Worm (Caenorhabditis elegans) whole organism, L2 larva: ENCODE measurements around the gene lntl-1.
A peak's percentile ranks its signal among the peaks of the same experiment; 100 is the strongest.

ENCODE experiments used
- C34F6.9 ChIP-seq: fragments of 150-350 bp; optimal IDR thresholded peaks from 2 replicates; lab custom pipeline; 2014; ENCODE audit warnings: missing biosample characterization, missing genetic modification characterization
- F13H6.1 ChIP-seq: sonication (generic microtip); optimal IDR thresholded peaks from 2 replicates; lab custom pipeline; 2016; ENCODE audit warnings: missing genetic modification characterization, missing compliant biosample characterization
- R02D3.7 ChIP-seq: fragments of 150-350 bp; optimal IDR thresholded peaks from 2 replicates; lab custom pipeline; 2014; ENCODE audit warnings: missing biosample characterization, missing genetic modification characterization
- Y55F3AM.14 ChIP-seq: fragments of 200-800 bp; sonication (Bioruptor generic); optimal IDR thresholded peaks from 2 replicates; lab custom pipeline; 2018; ENCODE audit warnings: mild to moderate bottlenecking, missing genetic modification characterization, missing compliant biosample characterization
- ZK546.5 ChIP-seq: sonication (generic microtip); optimal IDR thresholded peaks from 2 replicates; lab custom pipeline; 2017; ENCODE audit warnings: missing biosample characterization, missing genetic modification characterization
- alr-1 ChIP-seq: fragments of 150-350 bp; optimal IDR thresholded peaks from 2 replicates; lab custom pipeline; 2014; ENCODE audit warnings: missing biosample characterization, missing genetic modification characterization
- aly-2 ChIP-seq: fragments of 150-350 bp; optimal IDR thresholded peaks from 2 replicates; lab custom pipeline; 2014; ENCODE audit warnings: missing biosample characterization, missing genetic modification characterization
- ama-1 ChIP-seq: fragments of 150-350 bp; optimal IDR thresholded peaks from 2 replicates; lab custom pipeline; 2018; ENCODE audit warnings: inconsistent platforms
- blmp-1 ChIP-seq: sonication (generic microtip); optimal IDR thresholded peaks from 2 replicates; lab custom pipeline; 2017; ENCODE audit warnings: missing genetic modification characterization, mild to moderate bottlenecking, missing compliant biosample characterization, antibody characterized with exemption, moderate library complexity; ENCODE audit not compliant: insufficient read depth
- ceh-16 ChIP-seq: fragments of 150-350 bp; optimal IDR thresholded peaks from 2 replicates; lab custom pipeline; 2014; ENCODE audit warnings: missing biosample characterization, missing genetic modification characterization
- ceh-82 ChIP-seq: fragments of 150-350 bp; optimal IDR thresholded peaks from 2 replicates; lab custom pipeline; 2014; ENCODE audit warnings: missing biosample characterization, missing genetic modification characterization
- crh-2 ChIP-seq: sonication (generic microtip); optimal IDR thresholded peaks from 2 replicates; lab custom pipeline; 2017; ENCODE audit warnings: missing biosample characterization, missing genetic modification characterization
- dmd-4 ChIP-seq: sonication (generic microtip); optimal IDR thresholded peaks from 2 replicates; lab custom pipeline; 2017; ENCODE audit warnings: missing biosample characterization, missing genetic modification characterization
- egl-27 ChIP-seq: sonication (generic microtip); optimal IDR thresholded peaks from 3 replicates; lab custom pipeline; 2017; ENCODE audit warnings: missing biosample characterization, missing genetic modification reagents, missing genetic modification characterization
- elt-1 ChIP-seq: fragments of 150-350 bp; optimal IDR thresholded peaks from 2 replicates; lab custom pipeline; 2014; ENCODE audit warnings: missing biosample characterization, missing genetic modification characterization
- elt-3 ChIP-seq: sonication (generic microtip); optimal IDR thresholded peaks from 2 replicates; lab custom pipeline; 2017; ENCODE audit warnings: missing biosample characterization, missing genetic modification characterization
- fos-1 ChIP-seq: fragments of 150-350 bp; optimal IDR thresholded peaks from 2 replicates; lab custom pipeline; 2014; ENCODE audit warnings: missing biosample characterization, missing genetic modification characterization
- gmeb-1 ChIP-seq: fragments of 150-350 bp; optimal IDR thresholded peaks from 2 replicates; lab custom pipeline; 2014; ENCODE audit warnings: missing biosample characterization, missing genetic modification characterization
- lin-11 ChIP-seq: fragments of 150-350 bp; sonication (generic microtip); optimal IDR thresholded peaks from 2 replicates; lab custom pipeline; 2014; ENCODE audit warnings: missing biosample characterization, missing genetic modification characterization, inconsistent platforms, mixed read lengths
- lin-13 ChIP-seq: fragments of 150-350 bp; optimal IDR thresholded peaks from 2 replicates; lab custom pipeline; 2014; ENCODE audit warnings: missing biosample characterization, missing genetic modification reagents, missing genetic modification characterization
- lin-39 ChIP-seq: fragments of 150-350 bp; optimal IDR thresholded peaks from 2 replicates; lab custom pipeline; 2014; ENCODE audit warnings: missing biosample characterization, missing genetic modification reagents, missing genetic modification characterization
- lsy-2 ChIP-seq, 2 experiments: fragments of 150-350 bp in 1 of 2; sonication (generic microtip) in 1 of 2; optimal IDR thresholded peaks; 2 replicates each; lab custom pipeline; 2014 to 2017; ENCODE audit warnings: missing biosample characterization in 2 of 2, missing genetic modification characterization in 2 of 2
- mab-5 ChIP-seq: fragments of 150-350 bp; optimal IDR thresholded peaks from 2 replicates; lab custom pipeline; 2014; ENCODE audit warnings: missing biosample characterization, missing genetic modification characterization
- mbf-1 ChIP-seq: sonication (generic microtip); optimal IDR thresholded peaks from 2 replicates; lab custom pipeline; 2017; ENCODE audit warnings: missing biosample characterization, missing genetic modification characterization
- mdl-1 ChIP-seq, 2 experiments: fragments of 150-350 bp in 1 of 2; sonication (generic microtip) in 1 of 2; optimal IDR thresholded peaks; 2 replicates each; lab custom pipeline; 2017; ENCODE audit warnings: missing biosample characterization in 2 of 2, missing genetic modification characterization in 2 of 2
- nhr-10 ChIP-seq: sonication (generic microtip); optimal IDR thresholded peaks from 2 replicates; lab custom pipeline; 2017; ENCODE audit warnings: missing biosample characterization, missing genetic modification characterization
- nhr-11 ChIP-seq: fragments of 150-350 bp; optimal IDR thresholded peaks from 2 replicates; lab custom pipeline; 2014; ENCODE audit warnings: missing biosample characterization, missing genetic modification characterization
- nhr-12 ChIP-seq: fragments of 150-350 bp; optimal IDR thresholded peaks from 2 replicates; lab custom pipeline; 2014; ENCODE audit warnings: missing biosample characterization, missing genetic modification characterization
- nhr-129 ChIP-seq: fragments of 150-350 bp; optimal IDR thresholded peaks from 2 replicates; lab custom pipeline; 2014; ENCODE audit warnings: missing biosample characterization, missing genetic modification characterization
- nhr-21 ChIP-seq: fragments of 150-350 bp; optimal IDR thresholded peaks from 2 replicates; lab custom pipeline; 2014; ENCODE audit warnings: missing biosample characterization, missing genetic modification characterization
- nhr-23 ChIP-seq: fragments of 150-350 bp; optimal IDR thresholded peaks from 2 replicates; lab custom pipeline; 2014; ENCODE audit warnings: missing biosample characterization, missing genetic modification reagents, missing genetic modification characterization
- nhr-237 ChIP-seq: fragments of 150-350 bp; optimal IDR thresholded peaks from 2 replicates; lab custom pipeline; 2014; ENCODE audit warnings: missing biosample characterization, missing genetic modification characterization
- nhr-25 ChIP-seq: fragments of 150-350 bp; sonication (generic microtip); optimal IDR thresholded peaks from 3 replicates; lab custom pipeline; 2014; ENCODE audit warnings: missing biosample characterization, missing genetic modification characterization
- nhr-6 ChIP-seq: fragments of 150-350 bp; optimal IDR thresholded peaks from 2 replicates; lab custom pipeline; 2014; ENCODE audit warnings: missing biosample characterization, missing genetic modification characterization
- nhr-77 ChIP-seq: fragments of 150-350 bp; optimal IDR thresholded peaks from 2 replicates; lab custom pipeline; 2014; ENCODE audit warnings: missing biosample characterization, missing genetic modification characterization
- peb-1 ChIP-seq: fragments of 150-350 bp; optimal IDR thresholded peaks from 2 replicates; lab custom pipeline; 2014; ENCODE audit warnings: missing biosample characterization, missing genetic modification characterization
- sem-4 ChIP-seq: fragments of 150-350 bp; optimal IDR thresholded peaks from 2 replicates; lab custom pipeline; 2014; ENCODE audit warnings: missing biosample characterization, missing genetic modification reagents, missing genetic modification characterization
- skn-1 ChIP-seq: sonication (generic microtip); optimal IDR thresholded peaks from 2 replicates; lab custom pipeline; 2017; ENCODE audit warnings: missing biosample characterization, missing genetic modification characterization
- sma-3 ChIP-seq: sonication (generic microtip); optimal IDR thresholded peaks from 2 replicates; lab custom pipeline; 2016; ENCODE audit warnings: missing genetic modification reagents, missing genetic modification characterization, missing compliant biosample characterization
- sma-9 ChIP-seq, 2 experiments: fragments of 150-350 bp in 1 of 2; sonication (generic microtip) in 1 of 2; optimal IDR thresholded peaks; 2 replicates each; lab custom pipeline; 2014 to 2016; ENCODE audit warnings: missing genetic modification characterization in 2 of 2, mild to moderate bottlenecking in 1 of 2, missing biosample characterization in 1 of 2, missing compliant biosample characterization in 1 of 2, missing genetic modification reagents in 1 of 2, moderate library complexity in 1 of 2
- snpc-4 ChIP-seq: fragments of 150-350 bp; optimal IDR thresholded peaks from 2 replicates; lab custom pipeline; 2014; ENCODE audit warnings: missing biosample characterization, missing genetic modification characterization
- unc-39 ChIP-seq: fragments of 150-350 bp; optimal IDR thresholded peaks from 2 replicates; lab custom pipeline; 2014; ENCODE audit warnings: missing biosample characterization, missing genetic modification characterization
- unc-55 ChIP-seq: fragments of 150-350 bp; sonication (generic microtip); optimal IDR thresholded peaks from 3 replicates; lab custom pipeline; 2014; ENCODE audit warnings: missing biosample characterization, missing genetic modification reagents, missing genetic modification characterization
- unc-62 ChIP-seq: fragments of 150-350 bp; optimal IDR thresholded peaks from 2 replicates; lab custom pipeline; 2014; ENCODE audit warnings: missing biosample characterization, missing genetic modification reagents, missing genetic modification characterization
- zag-1 ChIP-seq: fragments of 150-350 bp; optimal IDR thresholded peaks from 2 replicates; lab custom pipeline; 2014; ENCODE audit warnings: missing biosample characterization, missing genetic modification characterization
- ztf-1 ChIP-seq: fragments of 200-800 bp; sonication (Bioruptor generic); conservative IDR thresholded peaks from 2 replicates; pipeline ENCODE4 v1.3.6; 2022; ENCODE audit warnings: missing genetic modification characterization, missing compliant biosample characterization
- ztf-11 ChIP-seq: sonication (generic microtip); optimal IDR thresholded peaks from 2 replicates; lab custom pipeline; 2017; ENCODE audit warnings: missing biosample characterization, missing genetic modification characterization
- ztf-4 ChIP-seq: fragments of 150-350 bp; optimal IDR thresholded peaks from 2 replicates; lab custom pipeline; 2014; ENCODE audit warnings: missing biosample characterization, missing genetic modification characterization

The lntl-1 gene

DNA sequence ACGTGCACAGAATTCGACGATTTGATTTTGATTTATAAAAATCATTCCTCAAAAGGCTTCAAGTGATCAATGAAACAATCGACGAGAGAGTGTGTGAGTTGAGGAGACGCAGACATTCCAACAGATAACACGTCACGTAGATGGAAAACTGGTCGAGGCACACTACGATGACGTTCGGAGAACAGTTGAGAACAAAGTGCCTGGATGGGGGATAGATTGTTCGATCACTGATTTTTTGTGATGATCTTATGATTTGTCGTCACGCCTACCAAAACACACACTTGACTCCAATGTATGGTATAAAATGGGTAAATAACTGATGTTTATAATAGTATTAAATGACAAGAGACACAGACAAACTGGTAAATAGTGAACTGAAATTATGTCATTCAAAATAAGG is 28.6 kb downstream of the lntl-1 start (continued):
- TF ChIP-seq crh-2 (tag; lab: Kevin White, UChicago) = peak; percentile 71
- TF ChIP-seq lin-39 = no peak
- TF ChIP-seq lsy-2 (tag; optimal IDR thresholded peaks at IDR 0.05; lab: Kevin White, UChicago) = peak in 1 of 2 experiments; percentile 3
- no peak for TF ChIP-seq mbf-1
- TF ChIP-seq peb-1 (tag; lab: Kevin White, UChicago) = no peak
- no peak for TF ChIP-seq skn-1
- TF ChIP-seq nhr-237 (tag; lab: Kevin White, UChicago) = no peak
- TF ChIP-seq nhr-6 (tag; lab: Kevin White, UChicago) = peak; percentile 4
- no peak for TF ChIP-seq nhr-10 (tag; lab: Kevin White, UChicago)
- TF ChIP-seq lin-13 = no peak
- no peak for TF ChIP-seq mdl-1 (tag; optimal IDR thresholded peaks at IDR 0.05; lab: Kevin White, UChicago)
- TF ChIP-seq ztf-4 (tag; lab: Kevin White, UChicago) = no peak

DNA sequence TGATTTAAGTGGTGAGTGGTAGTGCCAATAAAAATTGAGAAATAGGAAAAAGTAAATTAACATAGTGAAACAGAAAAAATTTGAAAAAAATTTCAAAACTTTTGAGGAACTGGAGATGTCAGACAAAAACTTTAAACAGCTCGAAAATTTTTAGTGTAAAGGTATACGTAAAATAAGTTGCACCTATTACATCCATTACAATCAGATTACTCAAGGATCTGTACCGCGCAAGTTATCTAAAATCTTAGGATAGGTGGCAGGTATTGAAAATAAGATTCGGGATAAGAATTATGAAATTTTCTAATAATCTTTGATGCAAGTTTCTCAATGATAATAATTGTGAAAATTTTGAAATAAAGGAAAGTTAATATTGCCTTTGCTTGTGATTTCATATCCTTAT is 40.1 kb downstream of the lntl-1 start:
- TF ChIP-seq nhr-77 (tag; lab: Kevin White, UChicago) (no peak), fos-1 (tag; lab: Kevin White, UChicago) (no peak), sem-4 (tag; lab: Kevin White, UChicago) (no peak)

DNA sequence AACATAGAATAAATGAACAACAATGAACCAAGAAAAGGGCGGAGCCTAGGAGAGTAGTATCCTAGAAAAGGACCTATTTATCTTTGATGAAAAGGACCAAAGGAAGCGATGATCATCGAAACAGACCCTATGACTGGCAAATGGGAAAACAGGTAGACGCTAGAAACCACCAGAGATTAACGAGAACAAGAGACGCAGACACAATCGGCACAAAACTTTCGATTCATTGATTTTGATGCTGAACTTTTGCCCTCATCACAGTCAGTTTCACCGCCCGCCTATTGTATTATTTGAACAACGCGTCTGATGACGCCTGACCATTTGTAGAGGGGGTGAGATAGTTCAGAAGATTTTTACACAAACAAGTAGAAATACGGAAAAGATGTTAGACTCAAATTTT is 41.2 kb downstream of the lntl-1 start:
- TF ChIP-seq sem-4 (tag; lab: Kevin White, UChicago) (no peak), alr-1 (tag; lab: Kevin White, UChicago) (no peak), fos-1 (tag; lab: Kevin White, UChicago) (peak; percentile 52), peb-1 (tag; lab: Kevin White, UChicago) (no peak), mbf-1 (no peak), gmeb-1 (tag; lab: Kevin White, UChicago) (peak; percentile 18), nhr-25 (peak; percentile 45), nhr-77 (tag; lab: Kevin White, UChicago) (no peak), ZK546.5 (tag; lab: Kevin White, UChicago) (no peak), ama-1 (lab: Kevin White, UChicago) (no peak), unc-62 (GFP tag; lab: Kevin White, UChicago) (no peak), ztf-11 (tag; lab: Kevin White, UChicago) (no peak), sma-9 (GFP tag; optimal IDR thresholded peaks at IDR 0.05; lab: Kevin White, UChicago) (peak; percentile 78), sma-9 (tag; optimal IDR thresholded peaks at IDR 0.05; lab: Kevin White, UChicago) (no peak), C34F6.9 (tag; lab: Kevin White, UChicago) (no peak), nhr-10 (tag; lab: Kevin White, UChicago) (no peak), nhr-12 (tag; lab: Kevin White, UChicago) (no peak), crh-2 (tag; lab: Kevin White, UChicago) (peak; percentile 53), egl-27 (tag; lab: Kevin White, UChicago) (peak; percentile 17), lsy-2 (tag; optimal IDR thresholded peaks at IDR 0.05; lab: Kevin White, UChicago) (no peak), nhr-21 (tag; lab: Kevin White, UChicago) (peak; percentile 36), nhr-6 (tag; lab: Kevin White, UChicago) (no peak), unc-39 (no peak), F13H6.1 (tag; lab: Kevin White, UChicago) (peak; percentile 1), ceh-82 (tag; lab: Kevin White, UChicago) (no peak), dmd-4 (no peak), elt-3 (tag; lab: Kevin White, UChicago) (no peak), blmp-1 (peak; percentile 93), Y55F3AM.14 (GFP tag; lab: Kevin White, UChicago) (no peak), lin-13 (no peak), skn-1 (no peak), nhr-11 (tag; lab: Kevin White, UChicago) (no peak), sma-3 (GFP tag; lab: Kevin White, UChicago) (peak; percentile 25), nhr-129 (tag; lab: Kevin White, UChicago) (peak; percentile 48), elt-1 (no peak), zag-1 (tag; lab: Kevin White, UChicago) (no peak), ztf-1 (GFP tag; lab: Robert Waterston, UW) (no peak), nhr-237 (tag; lab: Kevin White, UChicago) (no peak), R02D3.7 (no peak), snpc-4 (tag; lab: Kevin White, UChicago) (no peak), mdl-1 (tag; optimal IDR thresholded peaks at IDR 0.05; lab: Kevin White, UChicago) (no peak), mab-5 (tag; lab: Kevin White, UChicago) (no peak), ztf-4 (tag; lab: Kevin White, UChicago) (no peak), aly-2 (no peak), ceh-16 (tag; lab: Kevin White, UChicago) (peak; percentile 3), nhr-23 (no peak), unc-55 (GFP tag; lab: Kevin White, UChicago) (no peak), lin-11 (tag; lab: Kevin White, UChicago) (no peak), lin-39 (no peak)
